Worm (Caenorhabditis elegans): ENCODE measurements around the gene nhr-40.

Gene nhr-40

ce11 chrX:2583135-2583683 lies 10.6 kb upstream of the nhr-40 start:
- TF ChIP-seq ceh-45 (GFP tag; IDR thresholded peaks at IDR 0.05), result no peak
- TF ChIP-seq pha-4 (tag; optimal IDR thresholded peaks at IDR 0.05), result no peak
- no peak for TF ChIP-seq npax-4 (tag; optimal IDR thresholded peaks at IDR 0.05)
- no peak for TF ChIP-seq odd-2 (tag; optimal IDR thresholded peaks at IDR 0.05)
- no peak for TF ChIP-seq ceh-19 (GFP tag; optimal IDR thresholded peaks at IDR 0.05)
- TF ChIP-seq elt-2 (tag; optimal IDR thresholded peaks at IDR 0.05), result no peak
- TF ChIP-seq ceh-31 (tag; optimal IDR thresholded peaks at IDR 0.05), result peak; percentile 15
- TF ChIP-seq pros-1 (tag; optimal IDR thresholded peaks at IDR 0.05), result no peak
- TF ChIP-seq rnt-1 (tag; optimal IDR thresholded peaks at IDR 0.05), result no peak
- TF ChIP-seq hlh-30 (tag; optimal IDR thresholded peaks at IDR 0.05; ENCODE audit: insufficient read depth), result peak; percentile 63
- TF ChIP-seq hlh-6 (tag; optimal IDR thresholded peaks at IDR 0.05), result no peak
- no peak for TF ChIP-seq ets-4 (tag; optimal IDR thresholded peaks at IDR 0.05)
- no peak for TF ChIP-seq sox-4 (tag; optimal IDR thresholded peaks at IDR 0.05)
- no peak for TF ChIP-seq ref-2 (tag; optimal IDR thresholded peaks at IDR 0.05)
- peak; percentile 16 for TF ChIP-seq tbx-2 (tag; optimal IDR thresholded peaks at IDR 0.05)

ce11 chrX:2585655-2586054 lies 8.1 kb upstream of the nhr-40 start, which contains the start of gene H01M10.2:
TSS of gene H01M10.2 (minus strand) at chrX:2585755.
- TF ChIP-seq sox-2 (GFP tag; IDR thresholded peaks at IDR 0.05) (no peak), ceh-34 (tag; optimal IDR thresholded peaks at IDR 0.05) (no peak), nfya-1 (tag; optimal IDR thresholded peaks at IDR 0.05) (no peak), ceh-18 (tag; optimal IDR thresholded peaks at IDR 0.05) (no peak), pha-4 (tag; optimal IDR thresholded peaks at IDR 0.05) (no peak), gmeb-2 (tag; optimal IDR thresholded peaks at IDR 0.05) (no peak), ceh-22 (tag; optimal IDR thresholded peaks at IDR 0.05) (no peak), zip-5 (tag; optimal IDR thresholded peaks at IDR 0.05) (no peak), ceh-14 (tag; optimal IDR thresholded peaks at IDR 0.05) (no peak), ceh-45 (GFP tag; IDR thresholded peaks at IDR 0.05) (no peak), ttx-3 (tag; optimal IDR thresholded peaks at IDR 0.05) (no peak), ceh-2 (tag; optimal IDR thresholded peaks at IDR 0.05) (no peak), mec-3 (tag; optimal IDR thresholded peaks at IDR 0.05; ENCODE audit: borderline replicate concordance) (no peak), odd-2 (tag; optimal IDR thresholded peaks at IDR 0.05) (no peak)

ce11 chrX:2588012-2588411 lies 5.8 kb upstream of the nhr-40 start:
- TF ChIP-seq unc-86 (tag; optimal IDR thresholded peaks at IDR 0.05), result no peak
- no peak for TF ChIP-seq nhr-232 (tag; optimal IDR thresholded peaks at IDR 0.05)
- no peak for TF ChIP-seq ceh-22 (tag; optimal IDR thresholded peaks at IDR 0.05)
- TF ChIP-seq K02D7.2 (tag; optimal IDR thresholded peaks at IDR 0.05), result no peak
- TF ChIP-seq tbx-7 (tag; optimal IDR thresholded peaks at IDR 0.05), result no peak
- no peak for TF ChIP-seq fkh-10 (GFP tag; optimal IDR thresholded peaks at IDR 0.05)
- TF ChIP-seq eyg-1 (tag; optimal IDR thresholded peaks at IDR 0.05), result no peak
- TF ChIP-seq nfya-1 (tag; optimal IDR thresholded peaks at IDR 0.05), result no peak
- TF ChIP-seq hlh-15 (tag; optimal IDR thresholded peaks at IDR 0.05), result no peak
- TF ChIP-seq ceh-31 (tag; optimal IDR thresholded peaks at IDR 0.05), result no peak
- no peak for TF ChIP-seq unc-42 (tag; optimal IDR thresholded peaks at IDR 0.05)
- TF ChIP-seq pha-2 (tag; optimal IDR thresholded peaks at IDR 0.05), result no peak
- TF ChIP-seq ceh-34 (tag; optimal IDR thresholded peaks at IDR 0.05), result no peak
- no peak for TF ChIP-seq F13H6.1 (tag; optimal IDR thresholded peaks at IDR 0.05)
- no peak for TF ChIP-seq mec-3 (tag; optimal IDR thresholded peaks at IDR 0.05; ENCODE audit: borderline replicate concordance)
- TF ChIP-seq sox-4 (tag; optimal IDR thresholded peaks at IDR 0.05), result no peak

- TF ChIP-seq ceh-45 (GFP tag; IDR thresholded peaks at IDR 0.05) (no peak), ceh-2 (tag; optimal IDR thresholded peaks at IDR 0.05) (no peak), sox-4 (tag; optimal IDR thresholded peaks at IDR 0.05) (no peak), fkh-6 (tag; optimal IDR thresholded peaks at IDR 0.05) (no peak)
Measured at ce11 chrX:2590023-2590422, 3.8 kb upstream of the nhr-40 start.

Measured in whole organism, late embryonic.